Worm (Caenorhabditis elegans) whole organism, mixed stage, embryonic: ENCODE data around the gene C09E7.7.

Experiments
- M03D4.4 ChIP-seq: sonication (generic microtip); optimal IDR thresholded peaks from 2 replicates; lab custom pipeline; 2017; ENCODE audit warnings: mild to moderate bottlenecking, missing genetic modification characterization, missing compliant biosample characterization
- bed-3 ChIP-seq: fragments of 200-800 bp; sonication (Bioruptor generic); optimal IDR thresholded peaks from 3 replicates; lab custom pipeline; 2018; ENCODE audit warnings: mild to moderate bottlenecking, missing genetic modification characterization, moderate library complexity, missing compliant biosample characterization
- ceh-39 ChIP-seq: fragments of 150-350 bp; optimal IDR thresholded peaks from 2 replicates; lab custom pipeline; 2014; ENCODE audit warnings: missing biosample characterization, missing genetic modification characterization
- ceh-43 ChIP-seq: fragments of 200-800 bp; sonication (Bioruptor generic); optimal IDR thresholded peaks from 2 replicates; lab custom pipeline; 2018; ENCODE audit warnings: mild to moderate bottlenecking, missing genetic modification characterization, moderate library complexity, missing compliant biosample characterization
- ceh-83 ChIP-seq: fragments of 200-800 bp; sonication (Bioruptor generic); optimal IDR thresholded peaks from 2 replicates; lab custom pipeline; 2018; ENCODE audit warnings: mild to moderate bottlenecking, missing genetic modification characterization, missing compliant biosample characterization
- ces-1 ChIP-seq: fragments of 150-350 bp; optimal IDR thresholded peaks from 2 replicates; lab custom pipeline; 2014; ENCODE audit warnings: missing biosample characterization, missing genetic modification reagents, missing genetic modification characterization
- cnd-1 ChIP-seq: fragments of 200-800 bp; sonication (Bioruptor generic); optimal IDR thresholded peaks from 2 replicates; lab custom pipeline; 2018; ENCODE audit warnings: mild to moderate bottlenecking, missing genetic modification characterization, missing compliant biosample characterization
- drap-1 ChIP-seq: fragments of 200-800 bp; sonication (Bioruptor generic); optimal IDR thresholded peaks from 3 replicates; lab custom pipeline; 2018; ENCODE audit warnings: mild to moderate bottlenecking, missing genetic modification characterization, missing compliant biosample characterization
- elt-1 ChIP-seq: sonication (generic microtip); optimal IDR thresholded peaks from 2 replicates; lab custom pipeline; 2017; ENCODE audit warnings: missing genetic modification characterization, mild to moderate bottlenecking, missing compliant biosample characterization, antibody characterized with exemption, moderate library complexity, borderline replicate concordance; ENCODE audit not compliant: insufficient read depth
- ham-2 ChIP-seq: fragments of 200-800 bp; sonication (Bioruptor generic); optimal IDR thresholded peaks from 2 replicates; lab custom pipeline; 2018; ENCODE audit warnings: mild to moderate bottlenecking, missing genetic modification characterization, missing compliant biosample characterization
- hlh-1 ChIP-seq: fragments of 150-350 bp; optimal IDR thresholded peaks from 2 replicates; lab custom pipeline; 2014; ENCODE audit warnings: missing biosample characterization, missing genetic modification reagents, missing genetic modification characterization
- lin-13 ChIP-seq: fragments of 150-350 bp; optimal IDR thresholded peaks from 2 replicates; lab custom pipeline; 2014; ENCODE audit warnings: missing biosample characterization, missing genetic modification characterization
- lsy-2 ChIP-seq: fragments of 150-350 bp; optimal IDR thresholded peaks from 2 replicates; lab custom pipeline; 2014; ENCODE audit warnings: missing biosample characterization, missing genetic modification characterization
- mab-5 ChIP-seq: fragments of 150-350 bp; optimal IDR thresholded peaks from 2 replicates; lab custom pipeline; 2014; ENCODE audit warnings: missing biosample characterization, missing genetic modification characterization
- mep-1 ChIP-seq: fragments of 150-350 bp; optimal IDR thresholded peaks from 2 replicates; lab custom pipeline; 2017; ENCODE audit warnings: missing biosample characterization, missing genetic modification reagents, missing genetic modification characterization, inconsistent platforms
- mls-2 ChIP-seq: sonication (generic microtip); optimal IDR thresholded peaks from 2 replicates; lab custom pipeline; 2016; ENCODE audit warnings: mild to moderate bottlenecking, missing genetic modification characterization, moderate library complexity, missing compliant biosample characterization
- nhr-12 ChIP-seq: fragments of 150-350 bp; optimal IDR thresholded peaks from 2 replicates; lab custom pipeline; 2014; ENCODE audit warnings: missing biosample characterization, missing genetic modification characterization
- nhr-2 ChIP-seq: fragments of 150-350 bp; optimal IDR thresholded peaks from 2 replicates; lab custom pipeline; 2014; ENCODE audit warnings: missing biosample characterization, missing genetic modification characterization
- nhr-237 ChIP-seq: fragments of 150-350 bp; optimal IDR thresholded peaks from 2 replicates; lab custom pipeline; 2014; ENCODE audit warnings: missing biosample characterization, missing genetic modification characterization
- nhr-28 ChIP-seq: fragments of 150-350 bp; optimal IDR thresholded peaks from 2 replicates; lab custom pipeline; 2014; ENCODE audit warnings: missing biosample characterization, missing genetic modification characterization
- nhr-76 ChIP-seq: sonication (generic microtip); optimal IDR thresholded peaks from 2 replicates; lab custom pipeline; 2017; ENCODE audit warnings: missing biosample characterization, missing genetic modification characterization
- pha-4 ChIP-seq: fragments of 150-350 bp; optimal IDR thresholded peaks from 2 replicates; lab custom pipeline; 2018; ENCODE audit warnings: missing biosample characterization, missing genetic modification reagents, missing genetic modification characterization
- sem-2 ChIP-seq: fragments of 200-800 bp; sonication (Bioruptor generic); optimal IDR thresholded peaks from 2 replicates; lab custom pipeline; 2018; ENCODE audit warnings: mild to moderate bottlenecking, missing genetic modification characterization, missing compliant biosample characterization
- sptf-1 ChIP-seq: sonication (generic microtip); optimal IDR thresholded peaks from 2 replicates; lab custom pipeline; 2017; ENCODE audit warnings: mild to moderate bottlenecking, missing genetic modification characterization, moderate library complexity, missing compliant biosample characterization
- tbx-8 ChIP-seq: fragments of 200-800 bp; sonication (Bioruptor generic); optimal IDR thresholded peaks from 2 replicates; lab custom pipeline; 2018; ENCODE audit warnings: mild to moderate bottlenecking, missing genetic modification characterization, moderate library complexity, missing compliant biosample characterization
- unc-120 ChIP-seq: sonication (generic microtip); optimal IDR thresholded peaks from 2 replicates; lab custom pipeline; 2017; ENCODE audit warnings: missing genetic modification characterization, missing compliant biosample characterization; ENCODE audit not compliant: poor library complexity, severe bottlenecking
- unc-39 ChIP-seq: fragments of 150-350 bp; optimal IDR thresholded peaks from 2 replicates; lab custom pipeline; 2014; ENCODE audit warnings: missing biosample characterization, missing genetic modification characterization
- unc-62 ChIP-seq: fragments of 150-350 bp; optimal IDR thresholded peaks from 2 replicates; lab custom pipeline; 2014; ENCODE audit warnings: missing biosample characterization, missing genetic modification reagents, missing genetic modification characterization
- zip-8 ChIP-seq: fragments of 150-350 bp; optimal IDR thresholded peaks from 2 replicates; lab custom pipeline; 2014; ENCODE audit warnings: missing biosample characterization, missing genetic modification characterization

Gene C09E7.7

DNA sequence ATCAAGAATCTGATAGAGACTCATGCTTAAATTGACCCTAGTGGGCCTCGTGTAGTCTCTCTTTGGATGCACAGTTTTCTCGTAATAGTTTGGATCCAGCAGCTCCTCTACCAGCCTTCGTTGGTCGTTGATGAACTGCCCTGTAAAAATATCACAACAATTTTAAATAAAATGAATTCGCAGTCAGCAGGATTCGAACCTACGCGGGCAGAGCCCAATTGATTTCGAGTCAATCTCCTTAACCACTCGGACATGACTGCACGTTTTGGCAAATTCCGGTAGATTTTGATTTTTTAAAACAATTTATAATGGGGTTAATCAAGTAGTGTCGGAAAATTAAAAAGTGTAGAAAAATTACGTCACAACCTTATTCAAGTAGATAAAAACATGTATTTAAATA, 37.3 kb downstream of the C09E7.7 start:
- peak; percentile 78 for TF ChIP-seq zip-8 (tag; lab: Kevin White, UChicago)
- TF ChIP-seq, all 35 proteins: peak for 1; not testable (repeated sequence) for 34

DNA sequence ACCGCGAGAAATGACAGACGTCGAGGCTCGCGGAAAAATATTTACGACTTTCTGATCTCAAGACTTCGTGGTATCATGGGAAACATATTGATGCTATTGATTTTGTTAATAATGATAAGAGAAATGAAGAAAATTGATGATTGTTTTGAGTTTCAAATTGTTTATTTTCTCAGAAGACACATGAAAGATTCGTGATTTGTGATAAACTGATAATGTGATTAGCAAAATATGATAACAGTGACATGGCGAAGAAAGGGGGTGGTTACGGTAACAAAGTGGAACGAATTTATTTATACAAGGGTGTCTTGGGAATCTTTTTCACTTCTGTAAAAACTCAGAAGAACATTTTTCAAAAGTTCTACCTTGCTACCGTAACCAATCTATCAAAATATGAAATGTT, 41.7 kb downstream of the C09E7.7 start:
- TF ChIP-seq ces-1 (GFP tag; lab: Kevin White, UChicago) (no peak), lsy-2 (tag; lab: Kevin White, UChicago) (no peak), mab-5 (tag; lab: Kevin White, UChicago) (no peak), tbx-8 (GFP tag; lab: Kevin White, UChicago) (no peak), unc-62 (GFP tag; lab: Kevin White, UChicago) (no peak), bed-3 (GFP tag; lab: Kevin White, UChicago) (no peak), ceh-43 (no peak), unc-39 (tag; lab: Kevin White, UChicago) (no peak), sem-2 (GFP tag; lab: Kevin White, UChicago) (no peak), lin-13 (no peak), ceh-39 (tag; lab: Kevin White, UChicago) (no peak), mls-2 (no peak), M03D4.4 (tag; lab: Kevin White, UChicago) (no peak)

DNA sequence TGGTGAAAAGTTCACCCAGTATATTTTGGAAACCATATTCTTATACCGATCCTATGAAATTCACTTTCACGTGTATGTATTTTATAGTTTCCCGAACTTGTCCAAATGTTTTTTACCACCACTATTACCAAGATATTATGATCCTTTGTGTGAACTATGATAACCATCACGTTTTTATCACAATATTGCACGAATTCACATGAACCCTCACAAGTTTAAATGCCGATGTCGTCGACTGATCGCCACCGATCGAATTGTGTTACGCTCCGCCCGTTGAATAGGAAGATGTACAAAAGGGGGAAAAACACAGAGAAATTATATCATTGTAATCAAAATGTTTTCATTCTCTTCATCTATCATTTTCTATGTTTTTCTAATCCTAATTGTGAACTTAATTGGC, 42.7 kb downstream of the C09E7.7 start:
- TF ChIP-seq ham-2 = no peak
- no peak for TF ChIP-seq hlh-1 (tag; lab: Kevin White, UChicago)
- no peak for TF ChIP-seq ceh-39 (tag; lab: Kevin White, UChicago)
- TF ChIP-seq M03D4.4 (tag; lab: Kevin White, UChicago) = no peak
- no peak for TF ChIP-seq sem-2 (GFP tag; lab: Kevin White, UChicago)
- no peak for TF ChIP-seq sptf-1 (tag; lab: Kevin White, UChicago)
- no peak for TF ChIP-seq nhr-76
- no peak for TF ChIP-seq cnd-1 (tag; lab: Kevin White, UChicago)
- no peak for TF ChIP-seq nhr-2 (tag; lab: Kevin White, UChicago)
- TF ChIP-seq bed-3 (GFP tag; lab: Kevin White, UChicago) = no peak
- no peak for TF ChIP-seq nhr-28 (tag; lab: Kevin White, UChicago)
- TF ChIP-seq pha-4 = no peak

DNA sequence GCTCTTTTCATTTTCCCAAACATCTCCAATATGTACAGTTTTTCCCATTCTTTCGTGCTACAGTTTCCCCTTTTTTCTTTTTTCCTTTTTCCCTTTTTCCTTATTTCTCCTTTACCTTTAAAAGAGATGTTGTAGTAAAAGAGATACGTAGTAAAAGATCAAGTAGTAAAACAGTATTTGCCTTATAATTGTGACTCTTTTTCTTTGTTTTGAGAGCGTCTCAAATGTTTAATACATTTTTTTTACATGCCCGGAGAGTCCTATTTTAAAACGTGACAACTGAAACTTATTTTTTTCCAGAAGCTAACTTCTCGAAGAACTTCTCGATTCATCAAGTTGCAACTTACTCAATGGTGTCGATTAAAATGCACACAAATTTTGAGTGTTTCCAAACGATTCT, 43.2 kb downstream of the C09E7.7 start, which contains the start of gene F23F12.12:
Gene F23F12.12 (plus strand): TSS at position 301 of the 400 bp plus-strand sequence.
- no peak for TF ChIP-seq lin-13
- TF ChIP-seq sem-2 (GFP tag; lab: Kevin White, UChicago) = no peak
- no peak for TF ChIP-seq unc-120 (tag; lab: Kevin White, UChicago)
- no peak for TF ChIP-seq mep-1
- no peak for TF ChIP-seq ces-1 (GFP tag; lab: Kevin White, UChicago)
- no peak for TF ChIP-seq unc-62 (GFP tag; lab: Kevin White, UChicago)
- TF ChIP-seq nhr-28 (tag; lab: Kevin White, UChicago) = no peak
- TF ChIP-seq ceh-39 (tag; lab: Kevin White, UChicago) = no peak
- TF ChIP-seq ham-2 = no peak
- TF ChIP-seq cnd-1 (tag; lab: Kevin White, UChicago) = no peak
- TF ChIP-seq sptf-1 (tag; lab: Kevin White, UChicago) = no peak
- no peak for TF ChIP-seq nhr-237 (tag; lab: Kevin White, UChicago)
- TF ChIP-seq drap-1 (GFP tag; lab: Kevin White, UChicago) = no peak
- TF ChIP-seq lsy-2 (tag; lab: Kevin White, UChicago) = no peak
- no peak for TF ChIP-seq nhr-2 (tag; lab: Kevin White, UChicago)
- TF ChIP-seq hlh-1 (tag; lab: Kevin White, UChicago) = no peak

DNA sequence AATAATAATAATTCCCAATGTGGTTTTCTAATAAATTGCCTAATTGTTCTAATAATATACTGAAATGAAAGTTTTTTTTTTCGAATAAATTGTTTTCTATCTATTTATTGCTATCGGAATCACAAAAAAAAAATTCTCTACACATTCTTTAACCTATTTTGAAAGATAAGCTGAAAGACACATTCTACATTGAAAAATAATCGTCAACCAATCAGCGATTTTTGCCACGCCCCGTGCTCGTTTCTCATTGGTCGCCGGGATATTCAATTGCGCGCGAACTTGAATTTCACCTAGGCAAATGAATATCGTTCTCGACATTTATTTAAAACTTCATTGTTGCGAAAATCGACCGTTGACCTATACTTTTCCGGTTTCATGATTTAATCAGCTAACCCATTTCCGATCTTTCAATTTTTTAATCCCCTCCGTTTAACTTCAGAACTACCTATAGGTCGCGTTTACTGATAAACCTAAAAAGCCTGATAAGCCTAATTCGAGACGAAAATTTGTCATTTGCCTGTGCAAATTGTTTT, 50.9 kb downstream of the C09E7.7 start, which contains the start of gene F23F12.3:
Gene F23F12.3 (plus strand): TSS at position 483 of the 533 bp plus-strand sequence.
- no peak for TF ChIP-seq M03D4.4 (tag; lab: Kevin White, UChicago)
- TF ChIP-seq elt-1 (tag; lab: Kevin White, UChicago) = no peak
- TF ChIP-seq nhr-12 (tag; lab: Kevin White, UChicago) = no peak
- no peak for TF ChIP-seq nhr-76
- TF ChIP-seq sem-2 (GFP tag; lab: Kevin White, UChicago) = no peak
- TF ChIP-seq ceh-83 (GFP tag; lab: Kevin White, UChicago) = no peak
- TF ChIP-seq unc-62 (GFP tag; lab: Kevin White, UChicago) = no peak
- no peak for TF ChIP-seq zip-8 (tag; lab: Kevin White, UChicago)
- TF ChIP-seq ceh-39 (tag; lab: Kevin White, UChicago) = no peak
- no peak for TF ChIP-seq lin-13
- TF ChIP-seq ham-2 = no peak
- TF ChIP-seq sptf-1 (tag; lab: Kevin White, UChicago) = no peak
